Fruit fly (Drosophila melanogaster) whole organism, wandering third instar larva: ENCODE data around the gene Or83a.

Source experiments
- Abd-B ChIP-seq: fragments of >200 bp; optimal IDR thresholded peaks from 2 replicates; lab custom pipeline; 2017; ENCODE audit warnings: missing biosample characterization, missing genetic modification characterization
- CG32264 ChIP-seq: fragments of 200-800 bp; sonication (Bioruptor generic); optimal IDR thresholded peaks from 2 replicates; lab custom pipeline; 2016; ENCODE audit warnings: missing biosample characterization, missing genetic modification characterization
- CG9705 ChIP-seq: fragments of 200-800 bp; sonication (Bioruptor generic); optimal IDR thresholded peaks from 2 replicates; lab custom pipeline; 2018; ENCODE audit warnings: missing biosample characterization, mild to moderate bottlenecking, missing genetic modification characterization
- CrebA ChIP-seq: fragments of 200-800 bp; sonication (Bioruptor generic); optimal IDR thresholded peaks from 2 replicates; lab custom pipeline; 2016; ENCODE audit warnings: missing biosample characterization, mild to moderate bottlenecking, missing genetic modification characterization, borderline replicate concordance
- Dfd ChIP-seq: fragments of >200 bp; optimal IDR thresholded peaks from 2 replicates; lab custom pipeline; 2017; ENCODE audit warnings: missing biosample characterization, missing genetic modification characterization
- GATAd ChIP-seq: sonication (Bioruptor generic); optimal IDR thresholded peaks from 2 replicates; lab custom pipeline; 2016; ENCODE audit warnings: missing biosample characterization, missing genetic modification characterization
- Hnf4 ChIP-seq: fragments of 200-800 bp; sonication (Bioruptor generic); optimal IDR thresholded peaks from 2 replicates; lab custom pipeline; 2016; ENCODE audit warnings: missing biosample characterization, mild to moderate bottlenecking, missing genetic modification characterization
- Hr78 ChIP-seq: fragments of >200 bp; optimal IDR thresholded peaks from 2 replicates; lab custom pipeline; 2017; ENCODE audit warnings: missing biosample characterization, missing genetic modification characterization
- Hr83 ChIP-seq: fragments of 200-300 bp; sonication (Bioruptor generic); optimal IDR thresholded peaks from 2 replicates; lab custom pipeline; 2016; ENCODE audit warnings: missing biosample characterization, mild to moderate bottlenecking, missing genetic modification characterization, moderate library complexity; ENCODE audit not compliant: poor library complexity, severe bottlenecking
- Mio ChIP-seq: sonication (Bioruptor generic); optimal IDR thresholded peaks from 2 replicates; lab custom pipeline; 2016; ENCODE audit warnings: missing biosample characterization, missing genetic modification characterization
- Myc ChIP-seq: fragments of >200 bp; optimal IDR thresholded peaks from 2 replicates; lab custom pipeline; 2017
- OdsH ChIP-seq: fragments of 200-800 bp; sonication (Bioruptor generic); optimal IDR thresholded peaks from 2 replicates; lab custom pipeline; 2016; ENCODE audit warnings: missing biosample characterization, mild to moderate bottlenecking, missing genetic modification characterization
- Rel ChIP-seq, 2 experiments: fragments of 200-800 bp; sonication (Bioruptor generic) in 1 of 2; optimal IDR thresholded peaks; 2 replicates in 1 of 2; 3 replicates in 1 of 2; lab custom pipeline; 2016 to 2019; ENCODE audit warnings: mild to moderate bottlenecking in 2 of 2, missing biosample characterization in 2 of 2, missing genetic modification characterization in 2 of 2, moderate library complexity in 1 of 2
- Vsx2 ChIP-seq: fragments of 200-300, 225-300 bp; sonication (Bioruptor generic); optimal IDR thresholded peaks from 2 replicates; lab custom pipeline; 2018; ENCODE audit warnings: missing biosample characterization, missing genetic modification characterization; ENCODE audit not compliant: partially characterized antibody
- br ChIP-seq: fragments of 200-800 bp; sonication (Bioruptor generic); optimal IDR thresholded peaks from 2 replicates; lab custom pipeline; 2016; ENCODE audit warnings: missing biosample characterization, missing genetic modification characterization
- brk ChIP-seq: fragments of 200-800 bp; sonication (Bioruptor generic); optimal IDR thresholded peaks from 2 replicates; lab custom pipeline; 2016; ENCODE audit warnings: missing biosample characterization, mild to moderate bottlenecking, missing genetic modification characterization
- dl ChIP-seq, 2 experiments: fragments of 175-275, 200-275 bp in 1 of 2; fragments of 200-275 bp in 1 of 2; sonication (Bioruptor generic); optimal IDR thresholded peaks; lab custom pipeline; 2018; ENCODE audit warnings: mild to moderate bottlenecking in 2 of 2, missing biosample characterization in 2 of 2, missing genetic modification characterization in 2 of 2, moderate library complexity in 2 of 2; ENCODE audit not compliant: partially characterized antibody in 2 of 2, insufficient read depth in 1 of 2
- dmrt93B ChIP-seq: fragments of 200-800 bp; sonication (Bioruptor generic); optimal IDR thresholded peaks from 2 replicates; lab custom pipeline; 2018; ENCODE audit warnings: missing biosample characterization, mild to moderate bottlenecking, missing genetic modification characterization
- dsf ChIP-seq: sonication (Bioruptor generic); optimal IDR thresholded peaks from 2 replicates; lab custom pipeline; 2016; ENCODE audit warnings: missing biosample characterization, missing genetic modification characterization, borderline replicate concordance
- ey ChIP-seq: fragments of 200-800 bp; sonication (Bioruptor generic); optimal IDR thresholded peaks from 2 replicates; lab custom pipeline; 2016; ENCODE audit warnings: missing biosample characterization, missing genetic modification characterization
- foxo ChIP-seq, 2 experiments: fragments of 200-800 bp; sonication (Bioruptor generic); optimal IDR thresholded peaks; 2 replicates in 1 of 2; 3 replicates in 1 of 2; lab custom pipeline; 2016 to 2017; ENCODE audit warnings: missing biosample characterization in 2 of 2, missing genetic modification characterization in 2 of 2
- fru ChIP-seq: fragments of 200-800 bp; sonication (Bioruptor generic); optimal IDR thresholded peaks from 3 replicates; lab custom pipeline; 2016; ENCODE audit warnings: missing biosample characterization, mild to moderate bottlenecking, missing genetic modification characterization
- h ChIP-seq: fragments of 200-800 bp; sonication (Bioruptor generic); optimal IDR thresholded peaks from 3 replicates; lab custom pipeline; 2016; ENCODE audit warnings: missing biosample characterization, mild to moderate bottlenecking, missing genetic modification characterization
- jim ChIP-seq: fragments of 175-275, 200-325 bp; sonication (Bioruptor generic); optimal IDR thresholded peaks from 2 replicates; lab custom pipeline; 2016; ENCODE audit warnings: missing biosample characterization, mild to moderate bottlenecking, missing genetic modification characterization
- pan ChIP-seq: fragments of >200 bp; optimal IDR thresholded peaks from 2 replicates; lab custom pipeline; 2017
- psq ChIP-seq: fragments of 200-800 bp; sonication (Bioruptor generic); optimal IDR thresholded peaks from 3 replicates; lab custom pipeline; 2017; ENCODE audit warnings: missing biosample characterization, mild to moderate bottlenecking, missing genetic modification characterization, moderate library complexity
- rgr ChIP-seq: fragments of 200-800 bp; sonication (Bioruptor generic); optimal IDR thresholded peaks from 3 replicates; lab custom pipeline; 2016; ENCODE audit warnings: missing biosample characterization, mild to moderate bottlenecking, missing genetic modification characterization
- sage ChIP-seq: fragments of 200-800 bp; sonication (Bioruptor generic); optimal IDR thresholded peaks from 2 replicates; lab custom pipeline; 2016; ENCODE audit warnings: missing biosample characterization, mild to moderate bottlenecking, missing genetic modification characterization
- sv ChIP-seq: fragments of 200-800 bp; sonication (Bioruptor generic); optimal IDR thresholded peaks from 3 replicates; lab custom pipeline; 2016; ENCODE audit warnings: missing biosample characterization, missing genetic modification characterization
- tai ChIP-seq: sonication (Bioruptor generic); optimal IDR thresholded peaks from 2 replicates; lab custom pipeline; 2016; ENCODE audit warnings: missing biosample characterization, missing genetic modification characterization
- usp ChIP-seq: fragments of >200 bp; optimal IDR thresholded peaks from 2 replicates; lab custom pipeline; 2017; ENCODE audit warnings: missing biosample characterization, missing genetic modification characterization
- woc ChIP-seq: sonication (Bioruptor generic); optimal IDR thresholded peaks from 2 replicates; lab custom pipeline; 2016; ENCODE audit warnings: missing biosample characterization, mild to moderate bottlenecking, missing genetic modification characterization

Gene Or83a

dm6 chr3R:5392033-5392432 lies 7.0 kb downstream of the Or83a start:
- peak; percentile 10 for TF ChIP-seq Vsx2
- TF ChIP-seq Myc, result no peak
- no peak for TF ChIP-seq woc (GFP tag; lab: Kevin White, UChicago)
- no peak for TF ChIP-seq CrebA
- TF ChIP-seq, all 38 proteins: peak for 1

dm6 chr3R:5390095-5390663 lies 8.8 kb downstream of the Or83a start:
- TF ChIP-seq CG9705 (GFP tag; lab: Kevin White, UChicago) (no peak), Hr83 (no peak), fru (GFP tag; lab: Kevin White, UChicago) (no peak), br (GFP tag; lab: Kevin White, UChicago) (no peak), brk (GFP tag; lab: Kevin White, UChicago) (no peak), woc (GFP tag; lab: Kevin White, UChicago) (no peak), sage (no peak), usp (no peak), Vsx2 (no peak), ey (GFP tag; lab: Kevin White, UChicago) (no peak), sv (no peak), rgr (GFP tag; lab: Kevin White, UChicago) (no peak), dl (GFP tag; optimal IDR thresholded peaks at IDR 0.05; lab: Kevin White, UChicago; ENCODE audit: insufficient read depth in 1 of 2, partially characterized antibody in 2 of 2) (no peak), CG32264 (GFP tag; lab: Kevin White, UChicago) (no peak), Dfd (GFP tag; lab: Kevin White, UChicago) (no peak), psq (GFP tag; lab: Kevin White, UChicago) (no peak), h (no peak), Hr78 (GFP tag; lab: Kevin White, UChicago) (no peak)

DNA sequence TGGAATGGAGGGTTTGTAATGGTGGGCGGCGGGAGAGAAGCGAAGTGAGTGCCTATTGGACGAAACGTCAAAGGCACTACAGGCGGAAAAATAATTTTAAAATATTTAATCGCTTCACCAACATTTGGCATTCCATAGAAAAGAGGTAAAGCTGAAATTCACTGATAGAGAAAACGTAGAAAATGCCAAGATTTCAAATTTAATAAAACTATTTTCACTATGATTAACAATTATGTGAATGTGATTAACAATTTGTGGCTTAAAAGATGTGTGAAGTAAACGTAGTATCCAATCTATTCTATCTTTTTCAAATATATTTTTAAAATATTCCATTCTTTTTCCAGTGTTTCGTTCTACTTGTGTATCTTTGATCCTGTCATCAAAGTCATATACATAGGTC lies 9.6 kb downstream of the Or83a start:
- TF ChIP-seq Hr83, result no peak
- no peak for TF ChIP-seq rgr (GFP tag; lab: Kevin White, UChicago)
- no peak for TF ChIP-seq jim (GFP tag; lab: Kevin White, UChicago)
- TF ChIP-seq pan (lab: Kevin White, UChicago), result no peak
- TF ChIP-seq brk (GFP tag; lab: Kevin White, UChicago), result no peak
- no peak for TF ChIP-seq Abd-B (GFP tag; lab: Kevin White, UChicago)
- TF ChIP-seq Mio (GFP tag; lab: Kevin White, UChicago), result no peak

DNA sequence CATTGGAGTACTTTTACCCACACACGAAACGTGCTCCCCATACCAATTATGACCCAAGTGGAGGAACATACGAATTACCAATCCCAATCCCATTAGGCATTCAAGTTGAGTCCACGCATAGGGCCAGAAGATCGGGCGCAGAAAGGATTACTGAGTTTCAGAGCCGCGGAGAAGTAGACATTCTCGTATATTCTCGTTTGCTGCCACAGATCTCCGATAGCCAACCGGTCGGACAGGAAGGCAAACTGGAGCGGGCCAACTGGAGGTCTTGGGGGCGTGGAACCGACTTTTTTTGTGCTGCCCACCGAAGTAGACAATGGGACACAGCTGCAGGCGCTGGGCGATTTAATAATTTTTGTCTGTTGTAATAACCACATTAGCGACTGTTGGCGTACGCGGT lies 10.0 kb downstream of the Or83a start:
- TF ChIP-seq ey (GFP tag; lab: Kevin White, UChicago) (no peak), Mio (GFP tag; lab: Kevin White, UChicago) (no peak), dmrt93B (GFP tag; lab: Kevin White, UChicago) (no peak), dsf (GFP tag; lab: Kevin White, UChicago) (no peak), Hnf4 (GFP tag; lab: Kevin White, UChicago) (no peak), Dfd (GFP tag; lab: Kevin White, UChicago) (no peak), OdsH (GFP tag; lab: Kevin White, UChicago) (no peak), Myc (no peak), dl (GFP tag; optimal IDR thresholded peaks at IDR 0.05; lab: Kevin White, UChicago; ENCODE audit: insufficient read depth in 1 of 2, partially characterized antibody in 2 of 2) (no peak), fru (GFP tag; lab: Kevin White, UChicago) (no peak), tai (GFP tag; lab: Kevin White, UChicago) (no peak), woc (GFP tag; lab: Kevin White, UChicago) (no peak), brk (GFP tag; lab: Kevin White, UChicago) (no peak)

dm6 chr3R:5387996-5388395 lies 11.0 kb downstream of the Or83a start:
- no peak for TF ChIP-seq Hnf4 (GFP tag; lab: Kevin White, UChicago)
- no peak for TF ChIP-seq woc (GFP tag; lab: Kevin White, UChicago)
- no peak for TF ChIP-seq OdsH (GFP tag; lab: Kevin White, UChicago)
- no peak for TF ChIP-seq br (GFP tag; lab: Kevin White, UChicago)
- no peak for TF ChIP-seq Hr78 (GFP tag; lab: Kevin White, UChicago)
- no peak for TF ChIP-seq foxo (GFP tag; optimal IDR thresholded peaks at IDR 0.05; lab: Kevin White, UChicago)
- TF ChIP-seq CG9705 (GFP tag; lab: Kevin White, UChicago), result no peak
- no peak for TF ChIP-seq brk (GFP tag; lab: Kevin White, UChicago)
- TF ChIP-seq Abd-B (GFP tag; lab: Kevin White, UChicago), result no peak
- TF ChIP-seq Rel (GFP tag; optimal IDR thresholded peaks at IDR 0.05; lab: Kevin White, UChicago), result no peak
- no peak for TF ChIP-seq Rel (tag; optimal IDR thresholded peaks at IDR 0.05; lab: Kevin White, UChicago)
- no peak for TF ChIP-seq ey (GFP tag; lab: Kevin White, UChicago)
- no peak for TF ChIP-seq rgr (GFP tag; lab: Kevin White, UChicago)
- TF ChIP-seq jim (GFP tag; lab: Kevin White, UChicago), result no peak
- no peak for TF ChIP-seq dl (GFP tag; optimal IDR thresholded peaks at IDR 0.05; lab: Kevin White, UChicago; ENCODE audit: insufficient read depth in 1 of 2, partially characterized antibody in 2 of 2)
- TF ChIP-seq GATAd (GFP tag; lab: Kevin White, UChicago), result no peak
- TF ChIP-seq, all 38 proteins: peak for 0
